Worm (Caenorhabditis elegans) whole organism, L4 larva: ENCODE measurements around the gene ZK682.7.

ENCODE experiments used
- dmd-6 ChIP-seq: fragments of 200-800 bp; sonication (Bioruptor generic); IDR thresholded peaks from 2 replicates; pipeline ENCODE4 v1.3.6; 2022; ENCODE audit warnings: missing genetic modification reagents, missing genetic modification characterization, missing compliant biosample characterization
- lsy-2 ChIP-seq, 2 experiments: fragments of 150-350 bp in 1 of 2; sonication (generic microtip) in 1 of 2; optimal IDR thresholded peaks; 2 replicates each; lab custom pipeline; 2014 to 2017; ENCODE audit warnings: missing biosample characterization in 2 of 2, missing genetic modification characterization in 2 of 2
- unc-62 ChIP-seq, 3 experiments: fragments of 150-350 bp in 1 of 3; sonication (generic microtip); optimal IDR thresholded peaks in 2 of 3; peaks in 1 of 3; 1 replicate in 1 of 3; 2 replicates in 2 of 3; lab custom pipeline; 2014 to 2017; ENCODE audit warnings: missing biosample characterization in 3 of 3, missing genetic modification characterization in 3 of 3, missing genetic modification reagents in 3 of 3, missing genotype in 1 of 3

DNA sequence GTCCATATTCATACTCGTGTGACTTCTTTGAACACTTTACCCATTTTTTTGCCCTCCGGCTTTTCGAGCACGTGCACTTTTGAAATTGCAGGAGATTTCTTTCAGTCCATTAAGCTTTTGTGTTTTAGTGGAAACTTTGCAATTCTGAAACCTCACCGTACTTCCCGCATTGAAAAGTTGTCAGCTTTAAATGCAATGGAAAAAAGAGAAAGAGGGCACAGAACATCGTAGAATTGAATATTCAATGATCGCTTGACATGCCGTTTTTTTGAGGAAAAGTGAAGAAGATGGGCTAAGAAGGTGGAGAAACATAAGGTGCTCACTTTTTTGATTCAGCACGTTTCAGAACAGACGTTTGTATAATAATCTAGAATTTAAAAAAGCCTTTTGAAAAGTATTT lies 22.4 kb upstream of the ZK682.7 start:
- TF ChIP-seq unc-62 (GFP tag; optimal IDR thresholded peaks at IDR 0.05 in 1 of 2; lab: Kevin White, UChicago) (peak in 1 of 2 experiments; percentile 96), unc-62 (tag; optimal IDR thresholded peaks at IDR 0.05; lab: Kevin White, UChicago) (no peak), lsy-2 (tag; optimal IDR thresholded peaks at IDR 0.05; lab: Kevin White, UChicago) (no peak), dmd-6 (GFP tag; lab: Robert Waterston, UW) (no peak)
